Fruit fly (Drosophila melanogaster) whole organism, embryonic: ENCODE data around the gene TfIIA-S.

Experiments
- Antp ChIP-seq: fragments of 200-800 bp; sonication (Bioruptor generic); optimal IDR thresholded peaks from 3 replicates; lab custom pipeline; 2016; ENCODE audit warnings: missing biosample characterization, missing genetic modification characterization
- Atf3 ChIP-seq: fragments of 200-800 bp; sonication (Bioruptor generic); optimal IDR thresholded peaks from 3 replicates; lab custom pipeline; 2016; ENCODE audit warnings: missing biosample characterization, missing genetic modification characterization
- Blimp-1 ChIP-seq: fragments of 200-800 bp; sonication (Bioruptor generic); optimal IDR thresholded peaks from 3 replicates; lab custom pipeline; 2018; ENCODE audit warnings: missing biosample characterization, missing genetic modification characterization, mild to moderate bottlenecking, moderate library complexity, missing genetic modification reagents
- BtbVII ChIP-seq: fragments of 200-800 bp; sonication (Bioruptor generic); optimal IDR thresholded peaks from 3 replicates; lab custom pipeline; 2017; ENCODE audit warnings: missing biosample characterization, mild to moderate bottlenecking, missing genetic modification characterization
- CG12769 ChIP-seq: fragments of 200-800 bp; sonication (Bioruptor generic); optimal IDR thresholded peaks from 2 replicates; lab custom pipeline; 2019; ENCODE audit warnings: missing biosample characterization, mild to moderate bottlenecking, missing genetic modification characterization, moderate library complexity
- CG15269 ChIP-seq: fragments of 200-800 bp; sonication (Bioruptor generic); optimal IDR thresholded peaks from 2 replicates; lab custom pipeline; 2018; ENCODE audit warnings: missing biosample characterization, mild to moderate bottlenecking, missing genetic modification characterization, moderate library complexity
- CG2678 ChIP-seq: fragments of 200-800 bp; sonication (Bioruptor generic); optimal IDR thresholded peaks from 3 replicates; lab custom pipeline; 2019; ENCODE audit warnings: missing biosample characterization, mild to moderate bottlenecking, missing genetic modification characterization, moderate library complexity
- CG30403 ChIP-seq: fragments of 200-800 bp; sonication (Bioruptor generic); optimal IDR thresholded peaks from 3 replicates; lab custom pipeline; 2016; ENCODE audit warnings: missing biosample characterization, missing genetic modification characterization
- CG6175 ChIP-seq: fragments of 200-800 bp; sonication (Bioruptor generic); IDR thresholded peaks from 3 replicates; pipeline ENCODE4 v1.3.6; 2022; ENCODE audit warnings: missing biosample characterization, missing genetic modification characterization
- CG6254 ChIP-seq: fragments of 200-800 bp; sonication (Bioruptor generic); optimal IDR thresholded peaks from 3 replicates; lab custom pipeline; 2017; ENCODE audit warnings: mild to moderate bottlenecking, missing biosample characterization, missing genetic modification reagents, missing genetic modification characterization
- CG7556 ChIP-seq: fragments of 200-800 bp; sonication (Bioruptor generic); optimal IDR thresholded peaks from 2 replicates; lab custom pipeline; 2017; ENCODE audit warnings: missing biosample characterization, mild to moderate bottlenecking, missing genetic modification characterization
- CG7839 ChIP-seq: fragments of 200-800 bp; sonication (Bioruptor generic); optimal IDR thresholded peaks from 3 replicates; lab custom pipeline; 2018; ENCODE audit warnings: missing biosample characterization, mild to moderate bottlenecking, missing genetic modification characterization, moderate library complexity
- Dbx ChIP-seq: fragments of 200-800 bp; sonication (Bioruptor generic); IDR thresholded peaks from 3 replicates; pipeline ENCODE4 v1.3.6; 2022; ENCODE audit warnings: missing biosample characterization, missing genetic modification characterization
- Drgx ChIP-seq: fragments of 200-800 bp; sonication (Bioruptor generic); IDR thresholded peaks from 2 replicates; pipeline ENCODE4 v1.3.6; 2022; ENCODE audit warnings: missing biosample characterization, missing genetic modification characterization
- Ets65A ChIP-seq: fragments of 200-800 bp; sonication (Bioruptor generic); peaks from one replicate; lab custom pipeline; 2016; ENCODE audit warnings: missing biosample characterization, missing genetic modification characterization
- GATAe ChIP-seq: fragments of 200-800 bp; sonication (Bioruptor generic); conservative IDR thresholded peaks from 2 replicates; pipeline ENCODE4 v1.3.6; 2022; ENCODE audit warnings: missing biosample characterization, missing genetic modification characterization
- Hmr ChIP-seq: fragments of 200-800 bp; sonication (Bioruptor generic); optimal IDR thresholded peaks from 3 replicates; lab custom pipeline; 2017; ENCODE audit warnings: mild to moderate bottlenecking, missing biosample characterization, missing genetic modification reagents, missing genetic modification characterization
- Hr51 ChIP-seq, 2 experiments: fragments of 200-800 bp; sonication (Bioruptor generic); optimal IDR thresholded peaks; 2 replicates in 1 of 2; 3 replicates in 1 of 2; lab custom pipeline; 2016 to 2018; ENCODE audit warnings: missing biosample characterization in 2 of 2, missing genetic modification characterization in 2 of 2, mild to moderate bottlenecking in 1 of 2, moderate library complexity in 1 of 2
- Hsf ChIP-seq: fragments of 200-800 bp; sonication (Bioruptor generic); optimal IDR thresholded peaks from 3 replicates; lab custom pipeline; 2016; ENCODE audit warnings: missing biosample characterization, missing genetic modification characterization
- Lhr ChIP-seq: fragments of 200-800 bp; sonication (Bioruptor generic); optimal IDR thresholded peaks from 3 replicates; lab custom pipeline; 2017; ENCODE audit warnings: mild to moderate bottlenecking, missing biosample characterization, missing genetic modification reagents, missing genetic modification characterization
- Mad ChIP-seq: fragments of 200-800 bp; sonication (Bioruptor generic); optimal IDR thresholded peaks from 2 replicates; lab custom pipeline; 2016; ENCODE audit warnings: missing biosample characterization, missing genetic modification characterization
- Med ChIP-seq: fragments of 200-800 bp; sonication (Bioruptor generic); peaks from one replicate; lab custom pipeline; 2016; ENCODE audit warnings: missing biosample characterization, missing genetic modification characterization, mild to moderate bottlenecking, inconsistent platforms, moderate library complexity
- PHDP ChIP-seq: fragments of 200-800 bp; sonication (Bioruptor generic); optimal IDR thresholded peaks from 3 replicates; lab custom pipeline; 2018; ENCODE audit warnings: missing biosample characterization, mild to moderate bottlenecking, missing genetic modification characterization, moderate library complexity
- Pdp1 ChIP-seq, 2 experiments: fragments of 200-800 bp; sonication (Bioruptor generic); optimal IDR thresholded peaks; 3 replicates each; lab custom pipeline; 2016; ENCODE audit warnings: missing biosample characterization in 2 of 2, missing genetic modification characterization in 2 of 2, mild to moderate bottlenecking in 1 of 2, moderate library complexity in 1 of 2
- Ptx1 ChIP-seq: fragments of 200-800 bp; sonication (Bioruptor generic); IDR thresholded peaks from 2 replicates; pipeline ENCODE4 v1.3.6; 2022; ENCODE audit warnings: missing biosample characterization, missing genetic modification characterization
- Sox102F ChIP-seq: fragments of 200-800 bp; sonication (Bioruptor generic); optimal IDR thresholded peaks from 2 replicates; lab custom pipeline; 2018; ENCODE audit warnings: missing biosample characterization, mild to moderate bottlenecking, missing genetic modification characterization, moderate library complexity
- TFAM ChIP-seq: fragments of 200-800 bp; sonication (Bioruptor generic); optimal IDR thresholded peaks from 2 replicates; lab custom pipeline; 2017; ENCODE audit warnings: missing biosample characterization, missing genetic modification characterization, inconsistent platforms
- Xrp1 ChIP-seq: fragments of 200-800 bp; sonication (Bioruptor generic); IDR thresholded peaks from 2 replicates; pipeline ENCODE4 v1.3.6; 2022; ENCODE audit warnings: missing biosample characterization, missing genetic modification characterization
- bcd ChIP-seq: fragments of 200-800 bp; sonication (Bioruptor generic); optimal IDR thresholded peaks from 2 replicates; lab custom pipeline; 2017; ENCODE audit warnings: missing biosample characterization, mild to moderate bottlenecking, missing genetic modification characterization
- bowl ChIP-seq: fragments of 200-800 bp; sonication (Bioruptor generic); IDR thresholded peaks from 2 replicates; pipeline ENCODE4 v1.3.6; 2022; ENCODE audit warnings: missing biosample characterization, missing genetic modification characterization
- bsh ChIP-seq, 2 experiments: fragments of 200-800 bp; sonication (Bioruptor generic); optimal IDR thresholded peaks; 2 replicates each; lab custom pipeline; 2017 to 2018; ENCODE audit warnings: mild to moderate bottlenecking in 2 of 2, missing biosample characterization in 2 of 2, missing genetic modification characterization in 2 of 2, moderate library complexity in 1 of 2
- cg ChIP-seq: fragments of 200-800 bp; sonication (Bioruptor generic); optimal IDR thresholded peaks from 3 replicates; lab custom pipeline; 2019; ENCODE audit warnings: missing biosample characterization, mild to moderate bottlenecking, missing genetic modification characterization, moderate library complexity
- dm ChIP-seq: fragments of 200-800 bp; sonication (Bioruptor generic); optimal IDR thresholded peaks from 3 replicates; lab custom pipeline; 2016; ENCODE audit warnings: missing biosample characterization, missing genetic modification characterization
- eyg ChIP-seq: fragments of 200-800 bp; sonication (Bioruptor generic); optimal IDR thresholded peaks from 3 replicates; lab custom pipeline; 2016; ENCODE audit warnings: missing biosample characterization, missing genetic modification characterization
- fd96Cb ChIP-seq: fragments of 200-800 bp; sonication (Bioruptor generic); optimal IDR thresholded peaks from 2 replicates; lab custom pipeline; 2018; ENCODE audit warnings: missing biosample characterization, mild to moderate bottlenecking, missing genetic modification characterization, moderate library complexity
- gem ChIP-seq: fragments of 200-800 bp; sonication (Bioruptor generic); optimal IDR thresholded peaks from 2 replicates; lab custom pipeline; 2019; ENCODE audit warnings: missing biosample characterization, mild to moderate bottlenecking, missing genetic modification characterization, moderate library complexity
- gsb ChIP-seq: fragments of 200-800 bp; sonication (Bioruptor generic); IDR thresholded peaks from 2 replicates; pipeline ENCODE4 v1.3.6; 2022; ENCODE audit warnings: missing biosample characterization, missing genetic modification characterization
- inv ChIP-seq: fragments of 200-800 bp; sonication (Bioruptor generic); IDR thresholded peaks from 2 replicates; pipeline ENCODE4 v1.3.6; 2022; ENCODE audit warnings: missing biosample characterization, missing genetic modification characterization; ENCODE audit not compliant: partially characterized antibody
- lbe ChIP-seq: fragments of 200-800 bp; sonication (Bioruptor generic); optimal IDR thresholded peaks from 2 replicates; lab custom pipeline; 2016; ENCODE audit warnings: missing biosample characterization, mild to moderate bottlenecking, missing genetic modification characterization
- nmo ChIP-seq: fragments of 200-800 bp; sonication (Bioruptor generic); optimal IDR thresholded peaks from 2 replicates; lab custom pipeline; 2018; ENCODE audit warnings: missing biosample characterization, mild to moderate bottlenecking, missing genetic modification characterization, moderate library complexity
- pb ChIP-seq: fragments of 200-800 bp; sonication (Bioruptor generic); optimal IDR thresholded peaks from 3 replicates; lab custom pipeline; 2016; ENCODE audit warnings: missing biosample characterization, missing genetic modification characterization
- schlank ChIP-seq: fragments of 200-800 bp; sonication (Bioruptor generic); optimal IDR thresholded peaks from 2 replicates; lab custom pipeline; 2018; ENCODE audit warnings: missing biosample characterization, mild to moderate bottlenecking, missing genetic modification characterization
- sens ChIP-seq: fragments of 200-800 bp; sonication (Bioruptor generic); peaks from one replicate; lab custom pipeline; 2016; ENCODE audit warnings: missing biosample characterization, missing genetic modification characterization
- stc ChIP-seq: fragments of 200-800 bp; sonication (Bioruptor generic); IDR thresholded peaks from 2 replicates; pipeline ENCODE4 v1.3.6; 2022; ENCODE audit warnings: missing biosample characterization, missing genetic modification characterization
- tio ChIP-seq: fragments of 200-800 bp; sonication (Bioruptor generic); optimal IDR thresholded peaks from 2 replicates; lab custom pipeline; 2017; ENCODE audit warnings: missing biosample characterization, missing genetic modification characterization, inconsistent platforms
- trem ChIP-seq: fragments of 200-800 bp; optimal IDR thresholded peaks from 3 replicates; lab custom pipeline; 2019; ENCODE audit warnings: missing biosample characterization, mild to moderate bottlenecking, missing genetic modification characterization, moderate library complexity
- unpg ChIP-seq: fragments of 200-800 bp; sonication (Bioruptor generic); optimal IDR thresholded peaks from 3 replicates; lab custom pipeline; 2018; ENCODE audit warnings: missing biosample characterization, mild to moderate bottlenecking, missing genetic modification characterization, moderate library complexity
- vfl ChIP-seq: fragments of 200-800 bp; sonication (Bioruptor generic); optimal IDR thresholded peaks from 2 replicates; lab custom pipeline; 2016; ENCODE audit warnings: missing biosample characterization, missing genetic modification characterization
- z ChIP-seq: fragments of 200-800 bp; sonication (Bioruptor generic); IDR thresholded peaks from 3 replicates; pipeline ENCODE4 v1.3.6; 2022; ENCODE audit warnings: missing biosample characterization, missing genetic modification characterization
- zen2 ChIP-seq: fragments of 200-800 bp; sonication (Bioruptor generic); IDR thresholded peaks from 3 replicates; pipeline ENCODE4 v1.3.6; 2022; ENCODE audit warnings: missing biosample characterization, missing genetic modification characterization; ENCODE audit not compliant: partially characterized antibody

TfIIA-S gene

dm6 chr3R:23919366-23919765, 28.5 kb upstream of the TfIIA-S start (continued):
- TF ChIP-seq CG15269 (tag; lab: Kevin White, UChicago), result peak; percentile 50
- no peak for TF ChIP-seq pb (GFP tag; lab: Kevin White, UChicago)
- TF ChIP-seq CG7556 (GFP tag; lab: Kevin White, UChicago), result peak; percentile 29
- no peak for TF ChIP-seq eyg (GFP tag; lab: Kevin White, UChicago)
- TF ChIP-seq bsh (GFP tag; optimal IDR thresholded peaks at IDR 0.05; lab: Kevin White, UChicago), result no peak
- peak; percentile 75 for TF ChIP-seq Hmr
- no peak for TF ChIP-seq GATAe (GFP tag; lab: Robert Waterston, UW)
- no peak for TF ChIP-seq inv (GFP tag; lab: Robert Waterston, UW)
- TF ChIP-seq Atf3 (GFP tag; lab: Kevin White, UChicago), result no peak
- peak; percentile 21 for TF ChIP-seq CG6254 (GFP tag; lab: Kevin White, UChicago)
- TF ChIP-seq zen2 (GFP tag; lab: Robert Waterston, UW), result no peak
- TF ChIP-seq cg (GFP tag; lab: Kevin White, UChicago), result no peak
- peak; percentile 28 for TF ChIP-seq bcd (GFP tag; lab: Kevin White, UChicago)
- no peak for TF ChIP-seq z
- no peak for TF ChIP-seq Hsf (GFP tag; lab: Kevin White, UChicago)
- TF ChIP-seq TFAM (GFP tag; lab: Kevin White, UChicago), result no peak
- no peak for TF ChIP-seq Dbx (GFP tag; lab: Robert Waterston, UW)
- TF ChIP-seq Mad, result no peak
- no peak for TF ChIP-seq Lhr
- peak in 1 of 2 experiments; percentile 5 for TF ChIP-seq Pdp1 (GFP tag; optimal IDR thresholded peaks at IDR 0.05; lab: Kevin White, UChicago)
- TF ChIP-seq trem (tag; lab: Kevin White, UChicago), result no peak
- no peak for TF ChIP-seq bowl (GFP tag; lab: Robert Waterston, UW)
- peak; percentile 69 for TF ChIP-seq schlank (tag; lab: Kevin White, UChicago)
- peak; percentile 56 for TF ChIP-seq CG12769 (tag; lab: Kevin White, UChicago)
- peak; percentile 56 for TF ChIP-seq PHDP (tag; lab: Kevin White, UChicago)

dm6 chr3R:23915967-23916366, 25.1 kb upstream of the TfIIA-S start:
- TF ChIP-seq nmo (peak; percentile 3), gem (peak; percentile 25), sens (GFP tag; lab: Kevin White, UChicago) (peak; percentile 54), unpg (GFP tag; lab: Kevin White, UChicago) (peak; percentile 3), Drgx (GFP tag; lab: Robert Waterston, UW) (peak; percentile 57), Ptx1 (0 out of 2 replicates have a peak, but pooled peaks have one; percentile 24), dm (GFP tag; lab: Kevin White, UChicago) (no peak), Blimp-1 (GFP tag; lab: Kevin White, UChicago) (peak; percentile 20), bsh (GFP tag; optimal IDR thresholded peaks at IDR 0.05; lab: Kevin White, UChicago) (peak; percentile 27 to 74), CG2678 (tag; lab: Kevin White, UChicago) (peak; percentile 5), gsb (GFP tag; lab: Robert Waterston, UW) (no peak), Antp (GFP tag; lab: Kevin White, UChicago) (no peak), Ets65A (peak; percentile 53), fd96Cb (tag; lab: Kevin White, UChicago) (no peak), CG7839 (tag; lab: Kevin White, UChicago) (peak; percentile 0), CG30403 (GFP tag; lab: Kevin White, UChicago) (peak; percentile 7), lbe (peak; percentile 33), Med (peak; percentile 78), vfl (no peak), Hr51 (GFP tag; optimal IDR thresholded peaks at IDR 0.05; lab: Kevin White, UChicago) (peak in 1 of 2 experiments; percentile 3), stc (GFP tag; lab: Robert Waterston, UW) (no peak), Sox102F (GFP tag; lab: Kevin White, UChicago) (peak; percentile 40), CG6175 (GFP tag; lab: Robert Waterston, UW) (no peak), BtbVII (GFP tag; lab: Kevin White, UChicago) (no peak), Xrp1 (GFP tag; lab: Robert Waterston, UW) (0 out of 2 replicates have a peak, but pooled peaks have one; percentile 13), tio (GFP tag; lab: Kevin White, UChicago) (no peak)
